Worm (Caenorhabditis elegans) whole organism, L4 larva: ENCODE measurements around the gene F38B6.3.

Source experiments
- D1046.2 ChIP-seq: fragments of 200-800 bp; sonication (Bioruptor generic); IDR thresholded peaks from 2 replicates; pipeline ENCODE4 v1.3.6; 2022; ENCODE audit warnings: missing genetic modification characterization, missing compliant biosample characterization
- Y105C5A.15 ChIP-seq: fragments of 200-800 bp; sonication (Bioruptor generic); IDR thresholded peaks from 2 replicates; pipeline ENCODE4 v1.3.6; 2022; ENCODE audit warnings: missing genetic modification characterization, missing compliant biosample characterization
- ZK546.5 ChIP-seq, 2 experiments: sonication (generic microtip); optimal IDR thresholded peaks; 2 replicates each; lab custom pipeline; 2017; ENCODE audit warnings: missing biosample characterization in 2 of 2, missing genetic modification characterization in 2 of 2
- aly-2 ChIP-seq: sonication (generic microtip); optimal IDR thresholded peaks from 2 replicates; lab custom pipeline; 2018; ENCODE audit warnings: missing biosample characterization, missing genetic modification characterization
- ama-1 ChIP-seq: fragments of 150-350 bp; optimal IDR thresholded peaks from 2 replicates; lab custom pipeline; 2014; ENCODE audit warnings: inconsistent platforms, mixed read lengths
- gei-8 ChIP-seq: fragments of 200-800 bp; sonication (Bioruptor generic); optimal IDR thresholded peaks from 2 replicates; lab custom pipeline; 2018; ENCODE audit warnings: mild to moderate bottlenecking, missing genetic modification characterization, missing compliant biosample characterization
- lin-13 ChIP-seq: fragments of 150-350 bp; optimal IDR thresholded peaks from 2 replicates; lab custom pipeline; 2014; ENCODE audit warnings: missing biosample characterization, missing genetic modification reagents, missing genetic modification characterization
- lin-15B ChIP-seq: fragments of 150-350 bp; sonication (generic microtip); optimal IDR thresholded peaks from 3 replicates; lab custom pipeline; 2014; ENCODE audit warnings: missing biosample characterization, missing genetic modification characterization
- mdl-1 ChIP-seq, 2 experiments: fragments of 150-350 bp in 1 of 2; sonication (generic microtip) in 1 of 2; optimal IDR thresholded peaks; 2 replicates each; lab custom pipeline; 2014 to 2017; ENCODE audit warnings: missing biosample characterization in 2 of 2, missing genetic modification characterization in 2 of 2
- mxl-2 ChIP-seq: fragments of 200-800 bp; sonication (Bioruptor generic); conservative IDR thresholded peaks from 2 replicates; pipeline ENCODE4 v1.3.6; 2022; ENCODE audit warnings: missing genetic modification reagents, missing genetic modification characterization, missing compliant biosample characterization
- nhr-237 ChIP-seq: sonication (generic microtip); optimal IDR thresholded peaks from 2 replicates; lab custom pipeline; 2017; ENCODE audit warnings: missing biosample characterization, missing genetic modification characterization
- skn-1 ChIP-seq: fragments of 150-350 bp; optimal IDR thresholded peaks from 2 replicates; lab custom pipeline; 2014; ENCODE audit warnings: missing biosample characterization, missing genetic modification characterization
- unc-130 ChIP-seq: sonication (generic microtip); optimal IDR thresholded peaks from 2 replicates; lab custom pipeline; 2016; ENCODE audit warnings: missing genetic modification reagents, missing genetic modification characterization, missing compliant biosample characterization
- unc-39 ChIP-seq: sonication (generic microtip); optimal IDR thresholded peaks from 2 replicates; lab custom pipeline; 2017; ENCODE audit warnings: missing biosample characterization, missing genetic modification characterization

- TF ChIP-seq D1046.2 (GFP tag; lab: Robert Waterston, UW) (no peak), mdl-1 (tag; optimal IDR thresholded peaks at IDR 0.05; lab: Kevin White, UChicago) (peak in 1 of 2 experiments; percentile 87), Y105C5A.15 (no peak), mxl-2 (GFP tag; lab: Robert Waterston, UW) (no peak), lin-15B (no peak), lin-13 (GFP tag; lab: Kevin White, UChicago) (no peak), ama-1 (no peak), nhr-237 (tag; lab: Kevin White, UChicago) (no peak), gei-8 (GFP tag; lab: Kevin White, UChicago) (peak; percentile 35), unc-39 (tag; lab: Kevin White, UChicago) (no peak), aly-2 (tag; lab: Kevin White, UChicago) (no peak), skn-1 (tag; lab: Kevin White, UChicago) (no peak), ZK546.5 (tag; optimal IDR thresholded peaks at IDR 0.05; lab: Kevin White, UChicago) (no peak), unc-130 (GFP tag; lab: Kevin White, UChicago) (no peak)
These were observed 47.0 kb downstream of the F38B6.3 start for ce11 chrX:6740282-6740982.
